Fruit fly (Drosophila melanogaster) whole organism: ENCODE results near the gene ctp.

ENCODE experiments used
- CG8478 ChIP-seq: fragments of >200 bp; optimal IDR thresholded peaks from 2 replicates; lab custom pipeline; 2018; ENCODE audit warnings: inconsistent platforms
- Dll ChIP-seq: fragments of >200 bp; optimal IDR thresholded peaks from 2 replicates; lab custom pipeline; 2017
- EcR ChIP-seq, 2 experiments: fragments of >200 bp; optimal IDR thresholded peaks; 2 replicates each; lab custom pipeline; 2017; ENCODE audit warnings: missing biosample characterization in 2 of 2, missing genetic modification characterization in 2 of 2, missing genetic modification reagents in 2 of 2
- pan ChIP-seq: fragments of >200 bp; optimal IDR thresholded peaks from 2 replicates; lab custom pipeline; 2017
- psq ChIP-seq: fragments of >200 bp; optimal IDR thresholded peaks from 2 replicates; lab custom pipeline; 2017
- usp ChIP-seq: fragments of >200 bp; optimal IDR thresholded peaks from 2 replicates; lab custom pipeline; 2017; ENCODE audit warnings: missing biosample characterization, missing genetic modification characterization, mixed read lengths

ctp gene

dm6 chrX:4669438-4669837 is 18.2 kb upstream of the ctp start:
- no peak for TF ChIP-seq usp (GFP tag; lab: Kevin White, UChicago)
- no peak for TF ChIP-seq psq (lab: Kevin White, UChicago)
- no peak for TF ChIP-seq CG8478 (lab: Kevin White, UChicago)
- no peak for TF ChIP-seq EcR (GFP tag; optimal IDR thresholded peaks at IDR 0.05; lab: Kevin White, UChicago)
- TF ChIP-seq pan (lab: Kevin White, UChicago): no peak
- TF ChIP-seq Dll (lab: Kevin White, UChicago): no peak

- no peak for TF ChIP-seq pan (lab: Kevin White, UChicago)
- no peak for TF ChIP-seq psq (lab: Kevin White, UChicago)
- no peak for TF ChIP-seq EcR (GFP tag; optimal IDR thresholded peaks at IDR 0.05; lab: Kevin White, UChicago)
- TF ChIP-seq CG8478 (lab: Kevin White, UChicago): no peak
- no peak for TF ChIP-seq usp (GFP tag; lab: Kevin White, UChicago)
- no peak for TF ChIP-seq Dll (lab: Kevin White, UChicago)
These were observed 16.4 kb upstream of the ctp start for dm6 chrX:4671194-4671626.

dm6 chrX:4675054-4675453 is 12.5 kb upstream of the ctp start:
- TF ChIP-seq pan (lab: Kevin White, UChicago) (no peak), EcR (GFP tag; optimal IDR thresholded peaks at IDR 0.05; lab: Kevin White, UChicago) (no peak), CG8478 (lab: Kevin White, UChicago) (no peak), usp (GFP tag; lab: Kevin White, UChicago) (no peak), psq (lab: Kevin White, UChicago) (no peak), Dll (lab: Kevin White, UChicago) (no peak)

- no peak for TF ChIP-seq CG8478 (lab: Kevin White, UChicago)
- no peak for TF ChIP-seq EcR (GFP tag; optimal IDR thresholded peaks at IDR 0.05; lab: Kevin White, UChicago)
These were observed 10.2 kb upstream of the ctp start for dm6 chrX:4677427-4677826.

dm6 chrX:4678146-4678912 is 9.3 kb upstream of the ctp start:
- TF ChIP-seq EcR (GFP tag; optimal IDR thresholded peaks at IDR 0.05; lab: Kevin White, UChicago): peak in 1 of 2 experiments; percentile 75
- no peak for TF ChIP-seq Dll (lab: Kevin White, UChicago)
- no peak for TF ChIP-seq CG8478 (lab: Kevin White, UChicago)

dm6 chrX:4678913-4679812 is 8.4 kb upstream of the ctp start, which contains the start of gene fzr:
Gene fzr, minus strand, starts transcription at chrX:4679537.
- TF ChIP-seq pan (lab: Kevin White, UChicago) (no peak), usp (GFP tag; lab: Kevin White, UChicago) (no peak), EcR (GFP tag; optimal IDR thresholded peaks at IDR 0.05; lab: Kevin White, UChicago) (no peak), psq (lab: Kevin White, UChicago) (no peak), Dll (lab: Kevin White, UChicago) (no peak), CG8478 (lab: Kevin White, UChicago) (no peak)

dm6 chrX:4679813-4680381 is 7.7 kb upstream of the ctp start:
- TF ChIP-seq pan (lab: Kevin White, UChicago) (no peak), psq (lab: Kevin White, UChicago) (no peak), EcR (GFP tag; optimal IDR thresholded peaks at IDR 0.05; lab: Kevin White, UChicago) (no peak), usp (GFP tag; lab: Kevin White, UChicago) (no peak), CG8478 (lab: Kevin White, UChicago) (no peak), Dll (lab: Kevin White, UChicago) (no peak)

dm6 chrX:4684444-4684924 is 3.1 kb upstream of the ctp start:
- peak; percentile 78 for TF ChIP-seq CG8478 (lab: Kevin White, UChicago)
- TF ChIP-seq Dll (lab: Kevin White, UChicago): peak; percentile 19
- TF ChIP-seq EcR (GFP tag; optimal IDR thresholded peaks at IDR 0.05; lab: Kevin White, UChicago): no peak

- TF ChIP-seq CG8478 (lab: Kevin White, UChicago) (peak; percentile 80), psq (lab: Kevin White, UChicago) (no peak), pan (lab: Kevin White, UChicago) (no peak), usp (GFP tag; lab: Kevin White, UChicago) (no peak), EcR (GFP tag; optimal IDR thresholded peaks at IDR 0.05; lab: Kevin White, UChicago) (no peak)
These were observed 1.4 kb upstream of the ctp start for dm6 chrX:4686150-4686549.

dm6 chrX:4686723-4687122 is 877 bp upstream of the ctp start, which contains the start of gene Pp2C1:
Gene Pp2C1, minus strand, starts transcription at chrX:4686903.
- TF ChIP-seq Dll (lab: Kevin White, UChicago) (no peak), pan (lab: Kevin White, UChicago) (no peak), CG8478 (lab: Kevin White, UChicago) (no peak), usp (GFP tag; lab: Kevin White, UChicago) (no peak), EcR (GFP tag; optimal IDR thresholded peaks at IDR 0.05; lab: Kevin White, UChicago) (no peak), psq (lab: Kevin White, UChicago) (no peak)

dm6 chrX:4690767-4691166 is 3.2 kb downstream of the ctp start:
- TF ChIP-seq pan (lab: Kevin White, UChicago) (no peak), usp (GFP tag; lab: Kevin White, UChicago) (no peak), CG8478 (lab: Kevin White, UChicago) (no peak), Dll (lab: Kevin White, UChicago) (no peak), psq (lab: Kevin White, UChicago) (no peak), EcR (GFP tag; optimal IDR thresholded peaks at IDR 0.05; lab: Kevin White, UChicago) (no peak)
